Worm (Caenorhabditis elegans) whole organism, late embryonic: ENCODE measurements around the gene toc-1.

ENCODE experiments used
- C38D4.7 ChIP-seq: fragments of 200-800 bp; sonication (Bioruptor generic); optimal IDR thresholded peaks from 2 replicates; lab custom pipeline; 2018; ENCODE audit warnings: mild to moderate bottlenecking, missing genetic modification characterization, moderate library complexity, missing compliant biosample characterization
- F13H6.1 ChIP-seq: sonication (generic microtip); optimal IDR thresholded peaks from 2 replicates; lab custom pipeline; 2016; ENCODE audit warnings: missing genetic modification characterization, missing compliant biosample characterization
- ahr-1 ChIP-seq: sonication (generic microtip); optimal IDR thresholded peaks from 2 replicates; lab custom pipeline; 2016; ENCODE audit warnings: missing genetic modification characterization, missing compliant biosample characterization
- ama-1 ChIP-seq: fragments of 150-350 bp; optimal IDR thresholded peaks from 2 replicates; lab custom pipeline; 2014
- ceh-14 ChIP-seq: sonication (generic microtip); optimal IDR thresholded peaks from 2 replicates; lab custom pipeline; 2016; ENCODE audit warnings: missing genotype, missing genetic modification characterization, missing compliant biosample characterization
- ceh-18 ChIP-seq: sonication (generic microtip); optimal IDR thresholded peaks from 2 replicates; lab custom pipeline; 2016; ENCODE audit warnings: missing genetic modification characterization, missing compliant biosample characterization
- ceh-19 ChIP-seq: fragments of 200-800 bp; sonication (Bioruptor generic); optimal IDR thresholded peaks from 2 replicates; lab custom pipeline; 2018; ENCODE audit warnings: mild to moderate bottlenecking, missing genetic modification characterization, missing compliant biosample characterization
- ceh-2 ChIP-seq: sonication (generic microtip); optimal IDR thresholded peaks from 2 replicates; lab custom pipeline; 2016; ENCODE audit warnings: missing genotype, missing genetic modification characterization, missing compliant biosample characterization
- ceh-22 ChIP-seq: sonication (generic microtip); optimal IDR thresholded peaks from 2 replicates; lab custom pipeline; 2017; ENCODE audit warnings: missing biosample characterization, missing genetic modification characterization
- ceh-24 ChIP-seq: sonication (generic microtip); optimal IDR thresholded peaks from 2 replicates; lab custom pipeline; 2016; ENCODE audit warnings: mild to moderate bottlenecking, missing genetic modification characterization, missing compliant biosample characterization
- ceh-31 ChIP-seq: sonication (generic microtip); optimal IDR thresholded peaks from 2 replicates; lab custom pipeline; 2016; ENCODE audit warnings: missing genetic modification characterization, missing compliant biosample characterization
- ceh-48 ChIP-seq: sonication (generic microtip); optimal IDR thresholded peaks from 2 replicates; lab custom pipeline; 2016; ENCODE audit warnings: missing genetic modification characterization, inconsistent platforms, missing compliant biosample characterization
- che-1 ChIP-seq: sonication (generic microtip); optimal IDR thresholded peaks from 2 replicates; lab custom pipeline; 2016; ENCODE audit warnings: mild to moderate bottlenecking, missing genetic modification characterization, missing compliant biosample characterization
- elt-2 ChIP-seq: sonication (generic microtip); optimal IDR thresholded peaks from 2 replicates; lab custom pipeline; 2016; ENCODE audit warnings: missing genetic modification reagents, missing genetic modification characterization, missing compliant biosample characterization
- ets-4 ChIP-seq: sonication (generic microtip); optimal IDR thresholded peaks from 2 replicates; lab custom pipeline; 2016; ENCODE audit warnings: missing genetic modification characterization, missing compliant biosample characterization
- fax-1 ChIP-seq: sonication (generic microtip); optimal IDR thresholded peaks from 2 replicates; lab custom pipeline; 2016; ENCODE audit warnings: missing genotype, missing genetic modification characterization, missing compliant biosample characterization
- fkh-10 ChIP-seq: fragments of 150-350 bp; optimal IDR thresholded peaks from 2 replicates; lab custom pipeline; 2014; ENCODE audit warnings: missing biosample characterization, missing genetic modification reagents, missing genetic modification characterization
- gmeb-2 ChIP-seq: sonication (generic microtip); optimal IDR thresholded peaks from 2 replicates; lab custom pipeline; 2016; ENCODE audit warnings: missing genetic modification characterization, inconsistent platforms, missing compliant biosample characterization
- hlh-15 ChIP-seq: sonication (generic microtip); optimal IDR thresholded peaks from 2 replicates; lab custom pipeline; 2016; ENCODE audit warnings: missing genetic modification characterization, missing compliant biosample characterization
- hlh-6 ChIP-seq: sonication (generic microtip); optimal IDR thresholded peaks from 2 replicates; lab custom pipeline; 2016; ENCODE audit warnings: missing genotype, missing genetic modification characterization, missing compliant biosample characterization
- lin-11 ChIP-seq: fragments of 200-800 bp; sonication (Bioruptor generic); optimal IDR thresholded peaks from 2 replicates; lab custom pipeline; 2018; ENCODE audit warnings: mild to moderate bottlenecking, missing genetic modification characterization, missing compliant biosample characterization
- madf-2 ChIP-seq: sonication (generic microtip); optimal IDR thresholded peaks from 2 replicates; lab custom pipeline; 2017; ENCODE audit warnings: missing genetic modification characterization, missing compliant biosample characterization
- mec-3 ChIP-seq: sonication (generic microtip); optimal IDR thresholded peaks from 2 replicates; lab custom pipeline; 2016; ENCODE audit warnings: borderline replicate concordance, missing genetic modification characterization, missing compliant biosample characterization
- npax-4 ChIP-seq: sonication (generic microtip); optimal IDR thresholded peaks from 2 replicates; lab custom pipeline; 2016; ENCODE audit warnings: missing genetic modification characterization, missing compliant biosample characterization
- pag-3 ChIP-seq: sonication (generic microtip); optimal IDR thresholded peaks from 2 replicates; lab custom pipeline; 2016; ENCODE audit warnings: missing compliant biosample characterization, missing genetic modification characterization, borderline replicate concordance
- pax-1 ChIP-seq: fragments of 150-350 bp; optimal IDR thresholded peaks from 2 replicates; lab custom pipeline; 2014; ENCODE audit warnings: missing biosample characterization, missing genetic modification characterization
- pqm-1 ChIP-seq: sonication (generic microtip); optimal IDR thresholded peaks from 2 replicates; lab custom pipeline; 2016; ENCODE audit warnings: missing genetic modification characterization, missing compliant biosample characterization
- pros-1 ChIP-seq: fragments of 150-350 bp; optimal IDR thresholded peaks from 2 replicates; lab custom pipeline; 2014; ENCODE audit warnings: missing biosample characterization, missing genetic modification reagents, missing genetic modification characterization
- ref-2 ChIP-seq: sonication (generic microtip); optimal IDR thresholded peaks from 2 replicates; lab custom pipeline; 2016; ENCODE audit warnings: missing genetic modification characterization, missing compliant biosample characterization
- rnt-1 ChIP-seq: sonication (generic microtip); optimal IDR thresholded peaks from 2 replicates; lab custom pipeline; 2016; ENCODE audit warnings: missing genetic modification characterization, missing compliant biosample characterization
- sox-2 ChIP-seq: fragments of 200-800 bp; sonication (Bioruptor generic); IDR thresholded peaks from 2 replicates; pipeline ENCODE4 v1.3.6; 2022; ENCODE audit warnings: missing genetic modification reagents, missing genetic modification characterization, missing compliant biosample characterization
- syd-9 ChIP-seq: sonication (generic microtip); optimal IDR thresholded peaks from 2 replicates; lab custom pipeline; 2016; ENCODE audit warnings: mild to moderate bottlenecking, missing genetic modification characterization, moderate library complexity, missing compliant biosample characterization
- unc-42 ChIP-seq: sonication (generic microtip); optimal IDR thresholded peaks from 2 replicates; lab custom pipeline; 2016; ENCODE audit warnings: missing genotype, missing genetic modification characterization, missing compliant biosample characterization

toc-1 gene

ce11 chrIII:5248706-5249105 lies 26.3 kb upstream of the toc-1 start:
- TF ChIP-seq ceh-2 (tag; lab: Kevin White, UChicago) = no peak
- no peak for TF ChIP-seq mec-3 (tag; lab: Kevin White, UChicago)
- no peak for TF ChIP-seq rnt-1 (tag; lab: Kevin White, UChicago)
- TF ChIP-seq ceh-19 (GFP tag; lab: Kevin White, UChicago) = no peak
- TF ChIP-seq hlh-15 (tag; lab: Kevin White, UChicago) = no peak
- no peak for TF ChIP-seq unc-42
- TF ChIP-seq pag-3 (tag; lab: Kevin White, UChicago) = no peak
- TF ChIP-seq ceh-18 (tag; lab: Kevin White, UChicago) = no peak
- TF ChIP-seq pqm-1 = no peak
- no peak for TF ChIP-seq ceh-31 (tag; lab: Kevin White, UChicago)
- TF ChIP-seq ceh-22 (tag; lab: Kevin White, UChicago) = no peak
- no peak for TF ChIP-seq ceh-14 (tag; lab: Kevin White, UChicago)
- no peak for TF ChIP-seq F13H6.1 (tag; lab: Kevin White, UChicago)
- no peak for TF ChIP-seq pax-1 (tag; lab: Kevin White, UChicago)
- TF ChIP-seq hlh-6 (tag; lab: Kevin White, UChicago) = no peak
- no peak for TF ChIP-seq ets-4 (tag; lab: Kevin White, UChicago)

- TF ChIP-seq ceh-22 (tag; lab: Kevin White, UChicago) = no peak
- no peak for TF ChIP-seq fkh-10
- peak; percentile 19 for TF ChIP-seq unc-42
- no peak for TF ChIP-seq elt-2 (tag; lab: Kevin White, UChicago)
These were observed 20.9 kb upstream of the toc-1 start, which contains the start of the genes sumv-1 and gop-1 for ce11 chrIII:5254108-5254507. Gene sumv-1 (minus strand): TSS chrIII:5254187. Gene gop-1 (plus strand): TSS chrIII:5254438.

- TF ChIP-seq ahr-1 (no peak), hlh-15 (tag; lab: Kevin White, UChicago) (no peak), pros-1 (no peak), npax-4 (tag; lab: Kevin White, UChicago) (no peak), unc-42 (no peak), ceh-48 (tag; lab: Kevin White, UChicago) (no peak), ama-1 (no peak), ceh-31 (tag; lab: Kevin White, UChicago) (no peak), sox-2 (GFP tag; lab: Robert Waterston, UW) (no peak), ref-2 (tag; lab: Kevin White, UChicago) (no peak), fax-1 (tag; lab: Kevin White, UChicago) (no peak), elt-2 (tag; lab: Kevin White, UChicago) (no peak), madf-2 (tag; lab: Kevin White, UChicago) (no peak), ceh-14 (tag; lab: Kevin White, UChicago) (no peak), pqm-1 (no peak), lin-11 (tag; lab: Kevin White, UChicago) (no peak)
These were observed 16.1 kb upstream of the toc-1 start, which contains the start of gene gop-2 for ce11 chrIII:5258918-5259317. Gene gop-2 (plus strand): TSS chrIII:5259023.

DNA sequence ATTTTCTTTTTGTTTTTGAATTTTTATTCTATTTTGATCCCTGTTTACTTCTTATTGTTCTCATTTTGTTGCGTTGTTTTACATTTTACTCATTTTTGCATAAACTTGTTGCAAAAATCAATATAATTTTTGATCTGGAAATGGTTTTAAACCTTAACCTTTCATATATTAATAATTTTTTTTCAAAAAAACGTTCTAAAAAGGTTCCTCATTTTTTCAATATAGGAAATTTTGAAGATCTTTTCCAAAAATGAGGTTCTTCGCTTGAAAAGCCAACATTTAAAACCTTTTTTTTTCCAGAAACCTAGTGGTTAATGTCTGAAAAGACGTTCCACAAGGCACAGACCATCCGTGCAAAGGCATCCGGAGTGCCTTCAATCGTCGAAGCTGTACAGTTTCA lies 14.7 kb upstream of the toc-1 start, which contains the start of gene gop-3:
Gene gop-3, plus strand, starts transcription at position 301 of the 400 bp plus-strand sequence.
- no peak for TF ChIP-seq ceh-48 (tag; lab: Kevin White, UChicago)
- no peak for TF ChIP-seq ceh-19 (GFP tag; lab: Kevin White, UChicago)
- no peak for TF ChIP-seq ceh-24
- no peak for TF ChIP-seq C38D4.7
- no peak for TF ChIP-seq ceh-31 (tag; lab: Kevin White, UChicago)
- no peak for TF ChIP-seq hlh-6 (tag; lab: Kevin White, UChicago)
- TF ChIP-seq mec-3 (tag; lab: Kevin White, UChicago) = no peak
- no peak for TF ChIP-seq syd-9 (tag; lab: Kevin White, UChicago)
- no peak for TF ChIP-seq gmeb-2 (tag; lab: Kevin White, UChicago)
- no peak for TF ChIP-seq che-1 (tag; lab: Kevin White, UChicago)
- no peak for TF ChIP-seq elt-2 (tag; lab: Kevin White, UChicago)
